Fruit fly (Drosophila melanogaster) whole organism, wandering third instar larva: ENCODE results near the gene CG12112.
A peak's percentile ranks its signal among the peaks of the same experiment; 100 is the strongest.

Source experiments
- Dfd ChIP-seq: fragments of >200 bp; optimal IDR thresholded peaks from 2 replicates; lab custom pipeline; 2017; ENCODE audit warnings: missing biosample characterization, missing genetic modification characterization
- Hnf4 ChIP-seq: fragments of 200-800 bp; sonication (Bioruptor generic); optimal IDR thresholded peaks from 2 replicates; lab custom pipeline; 2016; ENCODE audit warnings: missing biosample characterization, mild to moderate bottlenecking, missing genetic modification characterization
- Myc ChIP-seq: fragments of >200 bp; optimal IDR thresholded peaks from 2 replicates; lab custom pipeline; 2017
- OdsH ChIP-seq: fragments of 200-800 bp; sonication (Bioruptor generic); optimal IDR thresholded peaks from 2 replicates; lab custom pipeline; 2016; ENCODE audit warnings: missing biosample characterization, mild to moderate bottlenecking, missing genetic modification characterization
- brk ChIP-seq: fragments of 200-800 bp; sonication (Bioruptor generic); optimal IDR thresholded peaks from 2 replicates; lab custom pipeline; 2016; ENCODE audit warnings: missing biosample characterization, mild to moderate bottlenecking, missing genetic modification characterization
- lola ChIP-seq: fragments of >200 bp; optimal IDR thresholded peaks from 2 replicates; lab custom pipeline; 2017; ENCODE audit warnings: missing biosample characterization, missing genetic modification characterization
- sv ChIP-seq: fragments of 200-800 bp; sonication (Bioruptor generic); optimal IDR thresholded peaks from 3 replicates; lab custom pipeline; 2016; ENCODE audit warnings: missing biosample characterization, missing genetic modification characterization
- usp ChIP-seq: fragments of >200 bp; optimal IDR thresholded peaks from 2 replicates; lab custom pipeline; 2017; ENCODE audit warnings: missing biosample characterization, missing genetic modification characterization

dm6 chrX:8573744-8574484, 13.9 kb upstream of the CG12112 start, which contains the start of gene CG12065:
- TF ChIP-seq Hnf4 (GFP tag; lab: Kevin White, UChicago) (no peak), lola (GFP tag; lab: Kevin White, UChicago) (no peak), OdsH (GFP tag; lab: Kevin White, UChicago) (no peak), sv (GFP tag; lab: Kevin White, UChicago) (peak; percentile 1), brk (GFP tag; lab: Kevin White, UChicago) (peak; percentile 41), usp (GFP tag; lab: Kevin White, UChicago) (no peak), Myc (lab: Kevin White, UChicago) (no peak), Dfd (GFP tag; lab: Kevin White, UChicago) (no peak)
